Worm (Caenorhabditis elegans): ENCODE measurements around the gene Y105C5B.3.

ce11 chrIV:15872633-15873032 lies 11.4 kb upstream of the Y105C5B.3 start, which contains the start of gene gcy-25:
- TF ChIP-seq vab-7 (GFP tag; IDR thresholded peaks at IDR 0.05) (no peak), unc-62 (GFP tag; optimal IDR thresholded peaks at IDR 0.05 in 1 of 2) (no peak), unc-62 (tag; optimal IDR thresholded peaks at IDR 0.05) (no peak), lin-39 (tag; optimal IDR thresholded peaks at IDR 0.05) (no peak), lin-15B (tag; optimal IDR thresholded peaks at IDR 0.05) (no peak), skn-1 (tag; optimal IDR thresholded peaks at IDR 0.05) (no peak)

Measured in whole organism, L4 larva.